Fruit fly (Drosophila melanogaster) whole organism, embryonic: ENCODE measurements around the gene Gcna.

ENCODE experiments used
- ATbp ChIP-seq: fragments of 200-800 bp; sonication (Bioruptor generic); optimal IDR thresholded peaks from 2 replicates; lab custom pipeline; 2017; ENCODE audit warnings: missing biosample characterization, mild to moderate bottlenecking, missing genetic modification characterization, missing genetic modification reagents
- Atf3 ChIP-seq: fragments of 200-800 bp; sonication (Bioruptor generic); optimal IDR thresholded peaks from 3 replicates; lab custom pipeline; 2016; ENCODE audit warnings: missing biosample characterization, missing genetic modification characterization
- CG10431 ChIP-seq: fragments of 200-800 bp; sonication (Bioruptor generic); optimal IDR thresholded peaks from 3 replicates; lab custom pipeline; 2018; ENCODE audit warnings: missing biosample characterization, mild to moderate bottlenecking, missing genetic modification characterization
- CG11456 ChIP-seq: fragments of 200-800 bp; sonication (Bioruptor generic); IDR thresholded peaks from 3 replicates; pipeline ENCODE4 v1.3.6; 2022; ENCODE audit warnings: missing biosample characterization, missing genetic modification characterization
- CG11695 ChIP-seq: fragments of 200-800 bp; sonication (Bioruptor generic); IDR thresholded peaks from 3 replicates; pipeline ENCODE4 v1.3.6; 2022; ENCODE audit warnings: missing biosample characterization, missing genetic modification characterization
- CG12236 ChIP-seq: fragments of 200-800 bp; sonication (Bioruptor generic); optimal IDR thresholded peaks from 2 replicates; lab custom pipeline; 2016; ENCODE audit warnings: missing biosample characterization, missing genetic modification characterization
- CG12942 ChIP-seq: fragments of 200-800 bp; sonication (Bioruptor generic); optimal IDR thresholded peaks from 3 replicates; lab custom pipeline; 2016; ENCODE audit warnings: missing biosample characterization, missing genetic modification characterization
- CG14667 ChIP-seq: fragments of 200-800 bp; sonication (Bioruptor generic); IDR thresholded peaks from 2 replicates; pipeline ENCODE4 v1.3.6; 2022; ENCODE audit warnings: missing biosample characterization, missing genetic modification characterization
- CG17612 ChIP-seq: fragments of 200-800 bp; sonication (Bioruptor generic); IDR thresholded peaks from 2 replicates; pipeline ENCODE4 v1.3.6; 2022; ENCODE audit warnings: missing biosample characterization, missing genetic modification characterization
- CG2202 ChIP-seq: fragments of 200-800 bp; sonication (Bioruptor generic); optimal IDR thresholded peaks from 2 replicates; lab custom pipeline; 2018; ENCODE audit warnings: missing biosample characterization, mild to moderate bottlenecking, missing genetic modification characterization
- CG2678 ChIP-seq: fragments of 200-800 bp; sonication (Bioruptor generic); optimal IDR thresholded peaks from 3 replicates; lab custom pipeline; 2019; ENCODE audit warnings: missing biosample characterization, mild to moderate bottlenecking, missing genetic modification characterization, moderate library complexity
- CG32767 ChIP-seq: fragments of 200-800 bp; sonication (Bioruptor generic); IDR thresholded peaks from 2 replicates; pipeline ENCODE4 v1.3.6; 2022; ENCODE audit warnings: missing biosample characterization, missing genetic modification characterization
- CG33557 ChIP-seq: fragments of 200-800 bp; sonication (Bioruptor generic); optimal IDR thresholded peaks from 2 replicates; lab custom pipeline; 2019; ENCODE audit warnings: missing biosample characterization, mild to moderate bottlenecking, missing genetic modification characterization, moderate library complexity
- CG4404 ChIP-seq: fragments of 200-800 bp; sonication (Bioruptor generic); IDR thresholded peaks from 2 replicates; pipeline ENCODE4 v1.3.6; 2022; ENCODE audit warnings: missing biosample characterization, missing genetic modification characterization
- CG4424 ChIP-seq: fragments of 200-800 bp; sonication (Bioruptor generic); optimal IDR thresholded peaks from 3 replicates; lab custom pipeline; 2016; ENCODE audit warnings: missing biosample characterization, missing genetic modification characterization
- CG4820 ChIP-seq: fragments of 200-800 bp; sonication (Bioruptor generic); optimal IDR thresholded peaks from 3 replicates; lab custom pipeline; 2016; ENCODE audit warnings: missing biosample characterization, missing genetic modification characterization
- CG5953 ChIP-seq: fragments of 200-800 bp; sonication (Bioruptor generic); IDR thresholded peaks from 2 replicates; pipeline ENCODE4 v1.3.6; 2022; ENCODE audit warnings: missing biosample characterization, missing genetic modification characterization
- CG6791 ChIP-seq: fragments of 200-800 bp; sonication (Bioruptor generic); IDR thresholded peaks from 3 replicates; pipeline ENCODE4 v1.3.6; 2022; ENCODE audit warnings: missing biosample characterization, missing genetic modification characterization; ENCODE audit not compliant: partially characterized antibody
- CG9215 ChIP-seq: fragments of 200-800 bp; sonication (Bioruptor generic); IDR thresholded peaks from 2 replicates; pipeline ENCODE4 v1.3.6; 2022; ENCODE audit warnings: missing biosample characterization, missing genetic modification characterization
- CG9727 ChIP-seq: fragments of 200-800 bp; sonication (Bioruptor generic); optimal IDR thresholded peaks from 3 replicates; lab custom pipeline; 2017; ENCODE audit warnings: missing biosample characterization, mild to moderate bottlenecking, missing genetic modification characterization
- D19A ChIP-seq: fragments of 200-800 bp; optimal IDR thresholded peaks from 3 replicates; lab custom pipeline; 2019; ENCODE audit warnings: missing biosample characterization, mild to moderate bottlenecking, missing genetic modification characterization, moderate library complexity
- Dek ChIP-seq: fragments of 200-800 bp; sonication (Bioruptor generic); optimal IDR thresholded peaks from 3 replicates; lab custom pipeline; 2019; ENCODE audit warnings: missing biosample characterization, mild to moderate bottlenecking, missing genetic modification characterization, moderate library complexity
- Dp ChIP-seq: fragments of 200-800 bp; sonication (Bioruptor generic); optimal IDR thresholded peaks from 2 replicates; lab custom pipeline; 2018; ENCODE audit warnings: missing biosample characterization, mild to moderate bottlenecking, missing genetic modification characterization, moderate library complexity
- HHEX ChIP-seq: fragments of 200-800 bp; sonication (Bioruptor generic); optimal IDR thresholded peaks from 3 replicates; lab custom pipeline; 2017; ENCODE audit warnings: missing biosample characterization, mild to moderate bottlenecking, missing genetic modification characterization, missing genetic modification reagents
- HLH54F ChIP-seq: fragments of 200-800 bp; sonication (Bioruptor generic); optimal IDR thresholded peaks from 3 replicates; lab custom pipeline; 2016; ENCODE audit warnings: missing biosample characterization, missing genetic modification characterization
- HLHmδ ChIP-seq: fragments of 200-800 bp; sonication (Bioruptor generic); optimal IDR thresholded peaks from 2 replicates; lab custom pipeline; 2018; ENCODE audit warnings: missing biosample characterization, mild to moderate bottlenecking, missing genetic modification characterization, moderate library complexity
- MESR4 ChIP-seq: fragments of 200-800 bp; sonication (Bioruptor generic); optimal IDR thresholded peaks from 2 replicates; lab custom pipeline; 2018; ENCODE audit warnings: missing biosample characterization, mild to moderate bottlenecking, missing genetic modification characterization, moderate library complexity
- Med ChIP-seq: fragments of 200-800 bp; sonication (Bioruptor generic); peaks from one replicate; lab custom pipeline; 2016; ENCODE audit warnings: missing biosample characterization, missing genetic modification characterization, mild to moderate bottlenecking, inconsistent platforms, moderate library complexity
- Rfx ChIP-seq: fragments of 200-800 bp; sonication (Bioruptor generic); IDR thresholded peaks from 2 replicates; pipeline ENCODE4 v1.3.6; 2022; ENCODE audit warnings: missing biosample characterization, missing genetic modification characterization
- Ssrp ChIP-seq: fragments of 200-800 bp; sonication (Bioruptor generic); optimal IDR thresholded peaks from 2 replicates; lab custom pipeline; 2018; ENCODE audit warnings: missing biosample characterization, mild to moderate bottlenecking, missing genetic modification characterization, moderate library complexity
- aop ChIP-seq: fragments of 200-800 bp; sonication (Bioruptor generic); IDR thresholded peaks from 2 replicates; pipeline ENCODE4 v1.3.6; 2022; ENCODE audit warnings: missing biosample characterization, missing genetic modification characterization
- ase ChIP-seq: fragments of 200-800 bp; sonication (Bioruptor generic); IDR thresholded peaks from 3 replicates; pipeline ENCODE4 v1.3.6; 2022; ENCODE audit warnings: missing biosample characterization, missing genetic modification characterization
- disco-r ChIP-seq: fragments of 200-800 bp; sonication (Bioruptor generic); optimal IDR thresholded peaks from 2 replicates; lab custom pipeline; 2016; ENCODE audit warnings: missing biosample characterization, missing genetic modification characterization
- dpn ChIP-seq, 2 experiments: fragments of 200-800 bp; sonication (Bioruptor generic); optimal IDR thresholded peaks; 3 replicates each; lab custom pipeline; 2016; ENCODE audit warnings: missing biosample characterization in 2 of 2, missing genetic modification characterization in 2 of 2
- fd102C ChIP-seq: fragments of 200-800 bp; sonication (Bioruptor generic); optimal IDR thresholded peaks from 2 replicates; lab custom pipeline; 2018; ENCODE audit warnings: missing biosample characterization, mild to moderate bottlenecking, missing genetic modification characterization, moderate library complexity
- fd3F ChIP-seq: fragments of 200-800 bp; sonication (Bioruptor generic); optimal IDR thresholded peaks from 2 replicates; lab custom pipeline; 2018; ENCODE audit warnings: missing biosample characterization, mild to moderate bottlenecking, missing genetic modification characterization, moderate library complexity
- her ChIP-seq: fragments of 200-800 bp; sonication (Bioruptor generic); optimal IDR thresholded peaks from 2 replicates; lab custom pipeline; 2016; ENCODE audit warnings: missing biosample characterization, missing genetic modification characterization
- hth ChIP-seq: fragments of >200 bp; optimal IDR thresholded peaks from 2 replicates; lab custom pipeline; 2017; ENCODE audit warnings: inconsistent platforms
- kay ChIP-seq: fragments of 200-800 bp; sonication (Bioruptor generic); optimal IDR thresholded peaks from 2 replicates; lab custom pipeline; 2016; ENCODE audit warnings: missing biosample characterization, missing genetic modification characterization
- klu ChIP-seq: fragments of 200-800 bp; sonication (Bioruptor generic); IDR thresholded peaks from 2 replicates; pipeline ENCODE4 v1.3.6; 2022; ENCODE audit warnings: missing biosample characterization, missing genetic modification characterization
- kni ChIP-seq: fragments of 200-800 bp; sonication (Bioruptor generic); optimal IDR thresholded peaks from 3 replicates; lab custom pipeline; 2017; ENCODE audit warnings: mild to moderate bottlenecking, missing biosample characterization, missing genetic modification reagents, missing genetic modification characterization
- oc ChIP-seq: fragments of 200-800 bp; sonication (Bioruptor generic); optimal IDR thresholded peaks from 2 replicates; lab custom pipeline; 2018; ENCODE audit warnings: missing biosample characterization, mild to moderate bottlenecking, missing genetic modification characterization, moderate library complexity
- p53 ChIP-seq: fragments of 200-800 bp; sonication (Bioruptor generic); optimal IDR thresholded peaks from 2 replicates; lab custom pipeline; 2016; ENCODE audit warnings: missing biosample characterization, missing genetic modification characterization
- pzg ChIP-seq: fragments of 200-800 bp; sonication (Bioruptor generic); optimal IDR thresholded peaks from 3 replicates; lab custom pipeline; 2018; ENCODE audit warnings: missing biosample characterization, mild to moderate bottlenecking, missing genetic modification characterization, moderate library complexity
- scrt ChIP-seq: fragments of 200-800 bp; sonication (Bioruptor generic); optimal IDR thresholded peaks from 2 replicates; lab custom pipeline; 2018; ENCODE audit warnings: missing biosample characterization, mild to moderate bottlenecking, missing genetic modification characterization, moderate library complexity
- slbo ChIP-seq: fragments of 200-800 bp; sonication (Bioruptor generic); IDR thresholded peaks from 2 replicates; pipeline ENCODE4 v1.3.6; 2022; ENCODE audit warnings: missing biosample characterization, missing genetic modification characterization
- sna ChIP-seq: fragments of 200-800 bp; sonication (Bioruptor generic); IDR thresholded peaks from 2 replicates; pipeline ENCODE4 v1.3.6; 2022; ENCODE audit warnings: missing biosample characterization, missing genetic modification characterization; ENCODE audit not compliant: partially characterized antibody
- trem ChIP-seq: fragments of 200-800 bp; optimal IDR thresholded peaks from 3 replicates; lab custom pipeline; 2019; ENCODE audit warnings: missing biosample characterization, mild to moderate bottlenecking, missing genetic modification characterization, moderate library complexity
- unc-4 ChIP-seq: fragments of 200-800 bp; sonication (Bioruptor generic); IDR thresholded peaks from 2 replicates; pipeline ENCODE4 v1.3.6; 2022; ENCODE audit warnings: missing biosample characterization, missing genetic modification characterization; ENCODE audit not compliant: partially characterized antibody
- yki ChIP-seq: fragments of >200 bp; optimal IDR thresholded peaks from 3 replicates; lab custom pipeline; 2018

Gene Gcna

DNA sequence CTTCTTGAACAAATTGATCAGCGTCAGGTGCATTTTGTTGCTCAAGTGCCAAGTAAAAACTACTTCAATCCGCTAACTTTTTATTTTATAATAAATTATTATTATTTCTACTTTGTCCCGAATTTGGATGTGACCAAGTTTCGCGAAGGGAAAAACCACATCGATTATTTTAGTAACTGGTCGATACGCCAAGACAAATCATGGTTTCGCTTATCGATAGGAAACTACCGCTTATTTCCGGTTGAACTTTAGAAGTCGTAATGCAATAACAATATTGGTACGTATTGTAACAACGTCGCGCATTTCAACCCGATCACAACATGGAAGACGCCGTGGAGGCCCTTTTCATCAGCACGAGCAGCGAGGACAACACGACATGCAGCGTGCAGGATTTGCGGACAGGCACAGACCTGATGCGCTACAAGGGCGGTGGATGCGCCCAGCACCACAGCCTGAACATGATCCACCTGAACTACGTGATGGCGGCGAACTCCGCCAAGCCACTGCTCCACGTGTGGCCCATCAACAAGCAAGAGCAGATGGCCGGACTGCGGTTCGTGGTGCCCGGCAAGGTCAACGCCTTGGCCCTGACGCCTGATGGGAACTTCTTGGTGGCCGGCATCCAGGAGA, 11.6 kb upstream of the Gcna start, which contains the start of the genes CG14817 and CG14805 (continued):
- peak; percentile 81 for TF ChIP-seq HLHmδ (GFP tag; lab: Kevin White, UChicago)
- TF ChIP-seq Atf3 (GFP tag; lab: Kevin White, UChicago): no peak
- no peak for TF ChIP-seq CG17612 (GFP tag; lab: Robert Waterston, UW)
- TF ChIP-seq CG9727: peak; percentile 80
- no peak for TF ChIP-seq klu (GFP tag; lab: Robert Waterston, UW)
- TF ChIP-seq fd102C (GFP tag; lab: Kevin White, UChicago): peak; percentile 14
- no peak for TF ChIP-seq CG32767 (GFP tag; lab: Robert Waterston, UW)
- TF ChIP-seq slbo (GFP tag; lab: Robert Waterston, UW): 0 out of 2 replicates have a peak, but pooled peaks have one; percentile 38
- no peak for TF ChIP-seq kay
- peak; percentile 65 for TF ChIP-seq CG2202 (tag; lab: Kevin White, UChicago)
- TF ChIP-seq kni (GFP tag; lab: Kevin White, UChicago): peak; percentile 56
- peak; percentile 87 for TF ChIP-seq MESR4 (GFP tag; lab: Kevin White, UChicago)
- TF ChIP-seq D19A (tag; lab: Kevin White, UChicago): peak; percentile 21
- peak; percentile 53 for TF ChIP-seq fd3F (GFP tag; lab: Kevin White, UChicago)
- peak; percentile 70 for TF ChIP-seq CG33557 (GFP tag; lab: Kevin White, UChicago)
- no peak for TF ChIP-seq hth
- TF ChIP-seq CG12236 (GFP tag; lab: Kevin White, UChicago): no peak
- TF ChIP-seq HHEX (GFP tag; lab: Kevin White, UChicago): peak; percentile 84
- TF ChIP-seq ase: no peak
- TF ChIP-seq her (GFP tag; lab: Kevin White, UChicago): peak; percentile 12
- TF ChIP-seq CG4820 (GFP tag; lab: Kevin White, UChicago): no peak
- peak; percentile 78 for TF ChIP-seq Rfx (GFP tag; lab: Robert Waterston, UW)
- TF ChIP-seq Dek: peak; percentile 43
- TF ChIP-seq CG5953 (GFP tag; lab: Robert Waterston, UW): no peak
- TF ChIP-seq p53 (GFP tag; lab: Kevin White, UChicago): no peak
- TF ChIP-seq oc: no peak
- TF ChIP-seq yki (lab: Kevin White, UChicago): no peak
- TF ChIP-seq CG2678: no peak
- no peak for TF ChIP-seq HLH54F (GFP tag; lab: Kevin White, UChicago)
- TF ChIP-seq CG14667: no peak
- TF ChIP-seq CG6791 (GFP tag; lab: Robert Waterston, UW): peak; percentile 62
- peak; percentile 55; the same call in 1 of the 3 replicates for TF ChIP-seq CG11695
- TF ChIP-seq CG11456 (GFP tag; lab: Robert Waterston, UW): peak; percentile 77; the same call in 2 of the 3 replicates
- TF ChIP-seq Med (GFP tag; lab: Kevin White, UChicago): peak; percentile 95
- TF ChIP-seq CG4424 (GFP tag; lab: Kevin White, UChicago): no peak
- TF ChIP-seq ATbp (GFP tag; lab: Kevin White, UChicago): no peak
- TF ChIP-seq trem (tag; lab: Kevin White, UChicago): peak; percentile 88
- peak; percentile 15 for TF ChIP-seq disco-r (GFP tag; lab: Kevin White, UChicago)
- TF ChIP-seq aop (GFP tag; lab: Robert Waterston, UW): no peak
- peak; percentile 11 to 26 for TF ChIP-seq dpn (GFP tag; optimal IDR thresholded peaks at IDR 0.05; lab: Kevin White, UChicago)
- no peak for TF ChIP-seq Ssrp
- TF ChIP-seq pzg (GFP tag; lab: Kevin White, UChicago): peak; percentile 65
- TF ChIP-seq sna (GFP tag; lab: Robert Waterston, UW): 0 out of 2 replicates have a peak, but pooled peaks have one; percentile 49
- peak; percentile 66; the same call in 1 of the 2 replicates for TF ChIP-seq unc-4
- peak; percentile 81 for TF ChIP-seq CG10431
- peak; percentile 76 for TF ChIP-seq scrt (GFP tag; lab: Kevin White, UChicago)
- TF ChIP-seq CG12942 (GFP tag; lab: Kevin White, UChicago): no peak
- peak; percentile 27 for TF ChIP-seq Dp (GFP tag; lab: Kevin White, UChicago)
- TF ChIP-seq CG4404: no peak
- no peak for TF ChIP-seq CG9215 (GFP tag; lab: Robert Waterston, UW)
